Worm (Caenorhabditis elegans) whole organism, L1 larva: ENCODE measurements around the gene srbc-3.

ENCODE experiments used
- F16B12.6 ChIP-seq: fragments of 150-350 bp; optimal IDR thresholded peaks from 2 replicates; lab custom pipeline; 2014; ENCODE audit warnings: missing biosample characterization, missing genetic modification characterization
- aha-1 ChIP-seq: fragments of 150-350 bp; optimal IDR thresholded peaks from 2 replicates; lab custom pipeline; 2014; ENCODE audit warnings: missing biosample characterization, missing genetic modification characterization
- blmp-1 ChIP-seq: fragments of 150-350 bp; optimal IDR thresholded peaks from 2 replicates; lab custom pipeline; 2014; ENCODE audit warnings: missing biosample characterization, missing genetic modification characterization
- ceh-8 ChIP-seq: fragments of 200-800 bp; sonication (Bioruptor generic); optimal IDR thresholded peaks from 2 replicates; lab custom pipeline; 2018; ENCODE audit warnings: mild to moderate bottlenecking, missing genetic modification characterization, moderate library complexity, missing compliant biosample characterization
- ceh-88 ChIP-seq: fragments of 200-800 bp; sonication (Bioruptor generic); IDR thresholded peaks from 2 replicates; pipeline ENCODE4 v1.3.6; 2022; ENCODE audit warnings: missing genetic modification characterization, missing compliant biosample characterization
- ceh-90 ChIP-seq: sonication (generic microtip); optimal IDR thresholded peaks from 2 replicates; lab custom pipeline; 2016; ENCODE audit warnings: missing genetic modification characterization, missing compliant biosample characterization
- dpl-1 ChIP-seq, 3 experiments: fragments of 150-350 bp in 2 of 3; sonication (generic microtip) in 1 of 3; optimal IDR thresholded peaks; 2 replicates each; lab custom pipeline; 2014 to 2017; ENCODE audit warnings: missing biosample characterization in 3 of 3, missing genetic modification characterization in 3 of 3, missing genetic modification reagents in 3 of 3
- dsc-1 ChIP-seq: sonication (generic microtip); optimal IDR thresholded peaks from 2 replicates; lab custom pipeline; 2016; ENCODE audit warnings: mild to moderate bottlenecking, missing genetic modification characterization, missing compliant biosample characterization
- efl-1 ChIP-seq, 4 experiments: fragments of 150-350 bp; optimal IDR thresholded peaks in 3 of 4; peaks in 1 of 4; 1 replicate in 1 of 4; 2 replicates in 3 of 4; lab custom pipeline; 2014; ENCODE audit warnings: missing biosample characterization in 2 of 4, missing genetic modification characterization in 2 of 4, missing genetic modification reagents in 2 of 4
- egl-27 ChIP-seq, 2 experiments: fragments of 150-350 bp in 1 of 2; sonication (generic microtip); optimal IDR thresholded peaks; 3 replicates each; lab custom pipeline; 2017 to 2018; ENCODE audit warnings: missing biosample characterization in 2 of 2, missing genetic modification characterization in 2 of 2, missing genetic modification reagents in 2 of 2
- fkh-10 ChIP-seq: sonication (generic microtip); optimal IDR thresholded peaks from 2 replicates; lab custom pipeline; 2017; ENCODE audit warnings: missing biosample characterization, missing genetic modification reagents, missing genetic modification characterization
- grh-1 ChIP-seq: fragments of 200-800 bp; sonication (Bioruptor generic); IDR thresholded peaks from 2 replicates; pipeline ENCODE4 v1.3.6; 2022; ENCODE audit warnings: missing genetic modification reagents, missing genetic modification characterization, missing compliant biosample characterization
- hlh-17 ChIP-seq: fragments of 200-800 bp; sonication (Bioruptor generic); optimal IDR thresholded peaks from 2 replicates; lab custom pipeline; 2018; ENCODE audit warnings: missing genetic modification characterization, mild to moderate bottlenecking, missing compliant biosample characterization, moderate library complexity, borderline replicate concordance
- hpl-2 ChIP-seq: fragments of 150-350 bp; optimal IDR thresholded peaks from 2 replicates; lab custom pipeline; 2014; ENCODE audit warnings: missing biosample characterization, missing genetic modification reagents, missing genetic modification characterization
- irx-1 ChIP-seq: sonication (generic microtip); optimal IDR thresholded peaks from 2 replicates; lab custom pipeline; 2016; ENCODE audit warnings: missing genetic modification characterization, missing compliant biosample characterization
- lin-14 ChIP-seq: fragments of 200-800 bp; sonication (Bioruptor generic); optimal IDR thresholded peaks from 2 replicates; lab custom pipeline; 2018; ENCODE audit warnings: mild to moderate bottlenecking, missing genetic modification characterization, moderate library complexity, missing compliant biosample characterization
- lin-35 ChIP-seq, 2 experiments: fragments of 150-350 bp; optimal IDR thresholded peaks; 2 replicates each; lab custom pipeline; 2014; ENCODE audit warnings: missing biosample characterization in 2 of 2, missing genetic modification characterization in 2 of 2, missing genetic modification reagents in 2 of 2
- lsy-2 ChIP-seq, 2 experiments: fragments of 150-350 bp; optimal IDR thresholded peaks; 2 replicates each; lab custom pipeline; 2014; ENCODE audit warnings: missing biosample characterization in 2 of 2, missing genetic modification characterization in 2 of 2
- mab-9 ChIP-seq: fragments of 200-800 bp; sonication (Bioruptor generic); IDR thresholded peaks from 2 replicates; pipeline ENCODE4 v1.3.6; 2022; ENCODE audit warnings: missing genetic modification reagents, missing genetic modification characterization, missing compliant biosample characterization
- mdl-1 ChIP-seq, 2 experiments: fragments of 150-350 bp; optimal IDR thresholded peaks; 2 replicates each; lab custom pipeline; 2014 to 2017; ENCODE audit warnings: missing biosample characterization in 2 of 2, missing genetic modification characterization in 2 of 2, inconsistent platforms in 1 of 2
- nhr-19 ChIP-seq: fragments of 200-800 bp; sonication (Bioruptor generic); conservative IDR thresholded peaks from 2 replicates; pipeline ENCODE4 v1.3.6; 2022; ENCODE audit warnings: missing genetic modification characterization, missing compliant biosample characterization
- nhr-71 ChIP-seq: sonication (generic microtip); optimal IDR thresholded peaks from 2 replicates; lab custom pipeline; 2016; ENCODE audit warnings: mild to moderate bottlenecking, missing genetic modification characterization, moderate library complexity, missing compliant biosample characterization
- nhr-77 ChIP-seq: fragments of 150-350 bp; optimal IDR thresholded peaks from 2 replicates; lab custom pipeline; 2014; ENCODE audit warnings: missing biosample characterization, missing genetic modification characterization
- nhr-85 ChIP-seq: sonication (generic microtip); peaks from one replicate; lab custom pipeline; 2016; ENCODE audit warnings: missing genetic modification characterization, inconsistent platforms, missing compliant biosample characterization
- pqm-1 ChIP-seq: sonication (generic microtip); optimal IDR thresholded peaks from 3 replicates; lab custom pipeline; 2017; ENCODE audit warnings: missing biosample characterization, missing genetic modification characterization
- rnt-1 ChIP-seq: sonication (generic microtip); optimal IDR thresholded peaks from 2 replicates; lab custom pipeline; 2016; ENCODE audit warnings: mild to moderate bottlenecking, missing genetic modification characterization, moderate library complexity, missing compliant biosample characterization
- skn-1 ChIP-seq: fragments of 150-350 bp; optimal IDR thresholded peaks from 2 replicates; lab custom pipeline; 2014; ENCODE audit warnings: missing biosample characterization, missing genetic modification characterization
- snpc-4 ChIP-seq: fragments of 150-350 bp; optimal IDR thresholded peaks from 2 replicates; lab custom pipeline; 2014; ENCODE audit warnings: missing biosample characterization, missing genetic modification characterization
- snu-23 ChIP-seq: sonication (generic microtip); optimal IDR thresholded peaks from 2 replicates; lab custom pipeline; 2016; ENCODE audit warnings: missing genetic modification characterization, missing compliant biosample characterization
- sup-37 ChIP-seq: fragments of 200-800 bp; sonication (Bioruptor generic); optimal IDR thresholded peaks from 2 replicates; lab custom pipeline; 2018; ENCODE audit warnings: mild to moderate bottlenecking, missing genetic modification characterization, missing compliant biosample characterization
- swsn-7 ChIP-seq: sonication (generic microtip); optimal IDR thresholded peaks from 2 replicates; lab custom pipeline; 2016; ENCODE audit warnings: missing genetic modification characterization, missing compliant biosample characterization
- tbx-2 ChIP-seq: sonication (generic microtip); optimal IDR thresholded peaks from 2 replicates; lab custom pipeline; 2016; ENCODE audit warnings: missing genetic modification characterization, missing compliant biosample characterization
- tlp-1 ChIP-seq: fragments of 150-350 bp; optimal IDR thresholded peaks from 2 replicates; lab custom pipeline; 2014; ENCODE audit warnings: missing biosample characterization, missing genetic modification characterization
- unc-62 ChIP-seq: fragments of 150-350 bp; optimal IDR thresholded peaks from 2 replicates; lab custom pipeline; 2014; ENCODE audit warnings: missing biosample characterization, missing genetic modification reagents, missing genetic modification characterization
- zag-1 ChIP-seq: fragments of 150-350 bp; optimal IDR thresholded peaks from 2 replicates; lab custom pipeline; 2014; ENCODE audit warnings: missing biosample characterization, missing genetic modification characterization

srbc-3 gene

DNA sequence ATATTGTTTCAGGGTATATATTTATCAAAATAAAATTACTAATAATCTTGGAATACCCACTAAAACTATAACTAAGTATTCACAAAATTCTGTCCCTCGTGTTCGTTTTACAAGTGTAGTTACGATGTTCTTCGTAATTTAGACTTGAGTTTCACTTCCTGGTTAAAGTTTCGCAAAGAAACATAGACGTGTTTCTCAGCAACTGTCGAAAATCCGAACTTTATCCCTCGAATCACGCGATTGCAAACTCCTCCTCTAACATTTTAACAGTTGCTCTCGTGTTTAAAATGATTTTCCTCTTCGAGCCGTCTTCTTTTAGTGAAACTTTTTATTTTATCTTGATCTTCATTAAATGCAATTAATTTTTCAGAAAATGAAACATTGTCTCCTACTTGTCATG is 28.3 kb upstream of the srbc-3 start, which contains the start of gene T28A11.2:
Gene T28A11.2 (plus strand): TSS at position 371 of the 400 bp plus-strand sequence.
- TF ChIP-seq unc-62 (no peak), nhr-77 (tag; lab: Kevin White, UChicago) (no peak), hlh-17 (GFP tag; lab: Kevin White, UChicago) (no peak), tbx-2 (no peak), swsn-7 (no peak), nhr-19 (GFP tag; lab: Robert Waterston, UW) (peak; percentile 14; the same call in 1 of the 2 replicates), ceh-88 (GFP tag; lab: Robert Waterston, UW) (no peak), lin-14 (peak; percentile 42), nhr-71 (peak; percentile 56), rnt-1 (tag; lab: Kevin White, UChicago) (peak; percentile 44), skn-1 (no peak), efl-1 (optimal IDR thresholded peaks at IDR 0.05; lab: Kevin White, UChicago) (no peak), efl-1 (GFP tag; optimal IDR thresholded peaks at IDR 0.05 in 1 of 2; lab: Kevin White, UChicago) (peak in 1 of 2 experiments; percentile 53)

DNA sequence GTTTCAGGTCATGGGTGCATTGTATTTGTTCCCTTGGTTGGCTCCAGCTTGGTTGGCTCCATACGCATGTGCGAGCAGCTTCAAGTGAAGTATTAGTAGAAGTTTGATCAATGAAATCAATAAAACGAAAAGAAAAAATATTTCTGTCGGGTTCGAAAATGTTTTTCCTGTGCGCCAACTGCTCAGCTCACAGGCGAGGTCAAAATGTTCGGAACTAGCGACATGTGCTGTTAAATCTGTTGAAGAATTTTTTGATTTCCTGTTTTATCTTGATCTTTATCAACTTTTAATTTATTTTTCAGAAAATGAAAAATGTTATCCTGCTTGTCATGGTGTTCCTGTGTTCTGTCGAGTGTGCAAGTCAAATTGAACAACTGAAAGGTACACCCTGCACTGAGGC is 26.7 kb upstream of the srbc-3 start, which contains the start of gene T28A11.25:
Gene T28A11.25 (plus strand): TSS at position 301 of the 400 bp plus-strand sequence.
- TF ChIP-seq aha-1 (tag; lab: Kevin White, UChicago): no peak
- TF ChIP-seq rnt-1 (tag; lab: Kevin White, UChicago): peak; percentile 16
- no peak for TF ChIP-seq hlh-17 (GFP tag; lab: Kevin White, UChicago)
- no peak for TF ChIP-seq dpl-1 (GFP tag; optimal IDR thresholded peaks at IDR 0.05; lab: Kevin White, UChicago)

DNA sequence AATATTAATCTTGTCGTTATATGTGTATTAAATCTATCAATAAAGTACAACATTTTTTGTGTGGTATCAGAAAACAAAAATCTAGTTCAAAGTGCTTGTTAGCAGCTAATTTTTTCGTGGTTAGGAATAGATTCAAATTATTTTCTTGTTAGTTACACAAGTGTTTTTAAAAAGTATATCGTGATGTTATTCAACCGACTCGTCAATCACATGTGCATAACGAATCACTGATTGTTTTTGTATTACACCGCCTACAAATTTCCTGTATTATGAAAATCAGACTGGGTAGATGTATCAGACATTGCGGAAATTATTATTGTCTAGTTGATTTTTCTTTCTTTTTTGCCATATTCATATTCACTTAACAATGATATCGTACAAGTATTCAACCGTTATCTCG is 25.3 kb upstream of the srbc-3 start, which contains the start of gene str-64:
Gene str-64 (plus strand): TSS at position 301 of the 400 bp plus-strand sequence.
- TF ChIP-seq lsy-2 (tag; optimal IDR thresholded peaks at IDR 0.05; lab: Kevin White, UChicago) (no peak), fkh-10 (GFP tag; lab: Kevin White, UChicago) (no peak), ceh-88 (GFP tag; lab: Robert Waterston, UW) (no peak), mab-9 (GFP tag; lab: Robert Waterston, UW) (no peak), egl-27 (tag; optimal IDR thresholded peaks at IDR 0.05; lab: Kevin White, UChicago) (no peak), nhr-19 (GFP tag; lab: Robert Waterston, UW) (no peak), efl-1 (optimal IDR thresholded peaks at IDR 0.05; lab: Kevin White, UChicago) (no peak), efl-1 (GFP tag; optimal IDR thresholded peaks at IDR 0.05 in 1 of 2; lab: Kevin White, UChicago) (no peak), unc-62 (no peak), lin-35 (GFP tag; optimal IDR thresholded peaks at IDR 0.05; lab: Kevin White, UChicago) (no peak), snpc-4 (tag; lab: Kevin White, UChicago) (no peak), hpl-2 (GFP tag; lab: Kevin White, UChicago) (no peak), pqm-1 (tag; lab: Kevin White, UChicago) (no peak)
- TF ChIP-seq, all 84 proteins: peak for 0

DNA sequence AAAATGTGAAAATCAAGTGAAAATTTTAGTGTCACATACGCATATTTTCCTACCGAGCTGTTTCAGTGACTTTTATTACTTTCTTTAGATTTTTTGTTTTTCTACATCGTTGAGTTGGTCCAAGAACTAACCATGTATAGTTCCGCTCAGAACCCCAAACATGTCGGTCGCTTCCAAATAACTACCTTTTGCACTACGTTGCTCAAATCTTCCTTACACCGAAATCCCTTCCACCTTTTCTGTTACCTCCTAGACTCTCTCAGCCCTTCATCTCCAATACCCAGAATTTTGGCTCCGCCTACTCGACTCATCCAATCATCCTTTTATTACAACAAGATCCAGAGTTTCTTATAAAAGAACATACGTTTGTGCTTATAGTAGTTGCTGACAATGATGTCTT is 23.6 kb upstream of the srbc-3 start, which contains the start of gene F35F10.5:
Gene F35F10.5 (plus strand): TSS at position 301 of the 400 bp plus-strand sequence.
- TF ChIP-seq dpl-1 (GFP tag; optimal IDR thresholded peaks at IDR 0.05; lab: Kevin White, UChicago) (no peak), mab-9 (GFP tag; lab: Robert Waterston, UW) (no peak), irx-1 (tag; lab: Kevin White, UChicago) (no peak), tlp-1 (tag; lab: Kevin White, UChicago) (no peak), blmp-1 (no peak), snu-23 (GFP tag; lab: Kevin White, UChicago) (no peak), sup-37 (GFP tag; lab: Kevin White, UChicago) (no peak)

DNA sequence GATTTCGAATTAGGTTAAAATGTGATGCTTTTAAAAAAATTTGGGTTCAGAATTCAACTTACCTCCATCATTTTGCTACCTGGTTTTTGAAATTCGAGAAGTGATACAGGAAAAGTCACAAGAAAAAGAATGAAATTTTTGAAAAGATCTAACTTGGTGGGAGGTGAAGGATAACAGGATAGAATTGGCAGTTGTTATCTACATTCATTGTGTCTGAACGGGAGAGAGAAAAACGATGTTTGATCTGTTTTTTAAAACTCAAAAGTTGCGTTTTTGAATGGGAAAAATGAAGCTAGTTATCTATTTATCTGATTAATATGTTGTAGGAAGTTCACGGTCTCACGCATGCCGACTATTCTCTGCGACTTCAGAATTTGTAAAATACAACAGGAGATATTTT is 20.9 kb upstream of the srbc-3 start, which contains the start of gene F35F10.7:
Gene F35F10.7 (minus strand): TSS at position 101 of the 400 bp plus-strand sequence.
- TF ChIP-seq zag-1 (no peak), dsc-1 (tag; lab: Kevin White, UChicago) (no peak), ceh-90 (tag; lab: Kevin White, UChicago) (no peak), nhr-85 (tag; lab: Kevin White, UChicago) (no peak), grh-1 (GFP tag; lab: Robert Waterston, UW) (no peak), egl-27 (tag; optimal IDR thresholded peaks at IDR 0.05; lab: Kevin White, UChicago) (no peak), mdl-1 (tag; optimal IDR thresholded peaks at IDR 0.05; lab: Kevin White, UChicago) (no peak), F16B12.6 (tag; lab: Kevin White, UChicago) (no peak), ceh-8 (GFP tag; lab: Kevin White, UChicago) (no peak)
- TF ChIP-seq, all 84 proteins: peak for 0
